Fruit fly (Drosophila melanogaster) whole organism: ENCODE measurements around the gene Jhbp1.

Source experiments
- pan ChIP-seq: fragments of >200 bp; optimal IDR thresholded peaks from 2 replicates; lab custom pipeline; 2017
- psq ChIP-seq: fragments of >200 bp; optimal IDR thresholded peaks from 2 replicates; lab custom pipeline; 2017
- usp ChIP-seq: fragments of >200 bp; optimal IDR thresholded peaks from 2 replicates; lab custom pipeline; 2017; ENCODE audit warnings: missing biosample characterization, missing genetic modification characterization, mixed read lengths

- TF ChIP-seq pan (lab: Kevin White, UChicago) (no peak), usp (no peak), psq (lab: Kevin White, UChicago) (no peak)
Measured at dm6 chr3R:5000663-5001062, 35.4 kb downstream of the Jhbp1 start.
